Worm (Caenorhabditis elegans): ENCODE measurements around the gene cutl-1.

cutl-1 gene

DNA sequence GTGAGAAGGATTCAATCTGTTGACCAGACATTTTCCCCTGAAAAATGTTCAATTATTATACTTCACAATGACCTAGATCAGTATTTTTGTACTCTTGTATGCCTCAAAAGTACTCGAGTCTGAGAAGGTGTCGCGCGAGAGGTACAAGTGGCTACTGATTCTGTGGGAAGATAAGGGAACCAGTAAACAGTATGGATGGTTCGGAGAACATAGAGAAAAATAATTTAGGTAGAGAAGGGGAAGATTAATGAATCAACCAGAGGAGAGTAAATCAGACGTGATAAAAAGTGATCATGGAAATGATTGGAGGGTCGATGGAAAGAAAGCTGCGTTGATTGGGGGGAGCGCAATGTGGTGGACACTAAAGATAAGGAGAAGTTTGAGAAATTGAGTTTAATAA is 16.5 kb downstream of the cutl-1 start (continued):
- TF ChIP-seq nhr-11 (tag; optimal IDR thresholded peaks at IDR 0.05) (no peak), unc-55 (GFP tag; optimal IDR thresholded peaks at IDR 0.05) (no peak), ztf-1 (GFP tag; conservative IDR thresholded peaks at IDR 0.05) (no peak), fos-1 (tag; optimal IDR thresholded peaks at IDR 0.05) (peak; percentile 38), mbf-1 (tag; optimal IDR thresholded peaks at IDR 0.05) (no peak), snpc-4 (tag; optimal IDR thresholded peaks at IDR 0.05) (no peak), nhr-21 (tag; optimal IDR thresholded peaks at IDR 0.05) (peak; percentile 64), F13H6.1 (tag; optimal IDR thresholded peaks at IDR 0.05) (no peak), ceh-82 (tag; optimal IDR thresholded peaks at IDR 0.05) (no peak), mdl-1 (tag; optimal IDR thresholded peaks at IDR 0.05) (no peak), elt-1 (tag; optimal IDR thresholded peaks at IDR 0.05) (no peak), nhr-6 (tag; optimal IDR thresholded peaks at IDR 0.05) (no peak), sem-4 (tag; optimal IDR thresholded peaks at IDR 0.05) (no peak), nhr-129 (tag; optimal IDR thresholded peaks at IDR 0.05) (no peak), nhr-12 (tag; optimal IDR thresholded peaks at IDR 0.05) (no peak), zag-1 (tag; optimal IDR thresholded peaks at IDR 0.05) (no peak), C34F6.9 (tag; optimal IDR thresholded peaks at IDR 0.05) (no peak), lin-13 (GFP tag; optimal IDR thresholded peaks at IDR 0.05) (no peak)

DNA sequence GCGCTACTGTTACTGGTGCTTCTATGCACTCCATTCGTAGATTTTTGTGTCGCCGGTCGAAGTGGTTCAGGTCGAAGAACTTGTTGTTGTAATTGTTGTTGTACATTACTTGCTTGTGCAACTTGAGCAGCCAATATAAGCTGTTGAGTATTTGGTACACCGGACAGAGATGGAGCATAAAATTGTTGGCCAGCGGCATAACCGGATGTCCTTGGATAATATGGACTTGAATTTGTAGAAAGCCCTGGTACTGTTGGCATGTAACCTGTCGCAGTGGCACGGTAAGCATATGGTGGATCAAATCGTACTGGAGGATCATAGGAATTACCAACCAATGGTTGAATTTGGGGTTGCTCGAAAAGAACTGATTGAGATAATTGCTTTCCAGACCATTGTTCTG is 17.0 kb downstream of the cutl-1 start:
- TF ChIP-seq sem-4 (tag; optimal IDR thresholded peaks at IDR 0.05) (no peak), ama-1 (optimal IDR thresholded peaks at IDR 0.05) (no peak), dmd-4 (tag; optimal IDR thresholded peaks at IDR 0.05) (no peak), mbf-1 (tag; optimal IDR thresholded peaks at IDR 0.05) (no peak), unc-55 (GFP tag; optimal IDR thresholded peaks at IDR 0.05) (no peak), unc-39 (tag; optimal IDR thresholded peaks at IDR 0.05) (no peak), nhr-129 (tag; optimal IDR thresholded peaks at IDR 0.05) (no peak), skn-1 (tag; optimal IDR thresholded peaks at IDR 0.05) (no peak), elt-3 (tag; optimal IDR thresholded peaks at IDR 0.05) (no peak), ztf-11 (tag; optimal IDR thresholded peaks at IDR 0.05) (no peak), lin-11 (tag; optimal IDR thresholded peaks at IDR 0.05) (no peak), crh-2 (tag; optimal IDR thresholded peaks at IDR 0.05) (no peak), alr-1 (tag; optimal IDR thresholded peaks at IDR 0.05) (no peak), F13H6.1 (tag; optimal IDR thresholded peaks at IDR 0.05) (no peak), nhr-21 (tag; optimal IDR thresholded peaks at IDR 0.05) (no peak)

DNA sequence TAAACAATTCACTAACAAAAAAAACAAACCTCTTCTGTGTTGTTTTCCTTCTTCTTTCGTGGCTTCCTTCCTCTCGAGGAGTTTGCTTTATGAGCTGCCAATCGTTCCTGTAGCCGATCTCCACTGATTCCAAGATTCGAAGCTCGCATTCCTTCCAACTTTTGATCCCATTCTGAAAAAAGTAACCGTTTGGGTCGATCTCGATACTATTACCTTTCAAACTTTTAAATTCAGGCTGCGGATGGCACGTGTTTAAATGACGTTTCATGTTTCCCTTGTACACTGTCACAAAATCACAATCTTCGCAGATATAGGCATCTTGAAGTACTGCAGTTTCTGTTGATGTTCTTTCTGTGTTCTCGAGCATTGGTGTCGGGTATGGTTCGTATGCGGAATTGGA is 18.4 kb downstream of the cutl-1 start:
- TF ChIP-seq elt-3 (tag; optimal IDR thresholded peaks at IDR 0.05), result no peak
- TF ChIP-seq Y55F3AM.14 (GFP tag; optimal IDR thresholded peaks at IDR 0.05), result no peak
- TF ChIP-seq fos-1 (tag; optimal IDR thresholded peaks at IDR 0.05), result no peak
- no peak for TF ChIP-seq aly-2 (tag; optimal IDR thresholded peaks at IDR 0.05)
- no peak for TF ChIP-seq lsy-2 (tag; optimal IDR thresholded peaks at IDR 0.05)
- TF ChIP-seq mbf-1 (tag; optimal IDR thresholded peaks at IDR 0.05), result no peak
- no peak for TF ChIP-seq nhr-12 (tag; optimal IDR thresholded peaks at IDR 0.05)
- TF ChIP-seq nhr-6 (tag; optimal IDR thresholded peaks at IDR 0.05), result no peak
- no peak for TF ChIP-seq blmp-1 (tag; optimal IDR thresholded peaks at IDR 0.05; ENCODE audit: insufficient read depth)
- no peak for TF ChIP-seq unc-39 (tag; optimal IDR thresholded peaks at IDR 0.05)
- no peak for TF ChIP-seq nhr-10 (tag; optimal IDR thresholded peaks at IDR 0.05)

DNA sequence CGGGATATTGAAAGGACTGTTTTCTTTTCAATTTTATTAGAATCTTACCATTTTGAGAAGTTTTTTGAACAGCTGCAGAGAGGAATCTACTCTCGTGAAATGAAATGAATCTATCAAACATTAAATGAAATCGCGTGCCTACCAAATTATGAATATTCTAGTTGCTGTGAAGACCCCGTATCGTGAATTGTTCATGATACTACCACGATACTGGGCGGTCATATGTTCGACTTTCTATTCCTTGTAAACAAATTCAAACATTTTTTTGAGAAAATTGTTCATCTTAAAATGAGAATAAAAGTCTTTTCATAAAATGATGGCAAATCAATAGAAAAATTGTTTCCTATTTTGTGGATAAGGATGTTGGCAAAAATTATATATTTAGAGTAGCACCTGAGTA is 20.1 kb downstream of the cutl-1 start, which contains the start of gene gcy-34:
TSS of gene gcy-34 (minus strand) at position 101 of the 400 bp plus-strand sequence.
- TF ChIP-seq peb-1 (tag; optimal IDR thresholded peaks at IDR 0.05) (no peak), F13H6.1 (tag; optimal IDR thresholded peaks at IDR 0.05) (no peak), nhr-23 (tag; optimal IDR thresholded peaks at IDR 0.05) (no peak), aly-2 (tag; optimal IDR thresholded peaks at IDR 0.05) (no peak), elt-1 (tag; optimal IDR thresholded peaks at IDR 0.05) (no peak), ztf-4 (tag; optimal IDR thresholded peaks at IDR 0.05) (no peak), zag-1 (tag; optimal IDR thresholded peaks at IDR 0.05) (no peak), nhr-12 (tag; optimal IDR thresholded peaks at IDR 0.05) (no peak), fos-1 (tag; optimal IDR thresholded peaks at IDR 0.05) (no peak), sem-4 (tag; optimal IDR thresholded peaks at IDR 0.05) (no peak), ZK546.5 (tag; optimal IDR thresholded peaks at IDR 0.05) (no peak)

DNA sequence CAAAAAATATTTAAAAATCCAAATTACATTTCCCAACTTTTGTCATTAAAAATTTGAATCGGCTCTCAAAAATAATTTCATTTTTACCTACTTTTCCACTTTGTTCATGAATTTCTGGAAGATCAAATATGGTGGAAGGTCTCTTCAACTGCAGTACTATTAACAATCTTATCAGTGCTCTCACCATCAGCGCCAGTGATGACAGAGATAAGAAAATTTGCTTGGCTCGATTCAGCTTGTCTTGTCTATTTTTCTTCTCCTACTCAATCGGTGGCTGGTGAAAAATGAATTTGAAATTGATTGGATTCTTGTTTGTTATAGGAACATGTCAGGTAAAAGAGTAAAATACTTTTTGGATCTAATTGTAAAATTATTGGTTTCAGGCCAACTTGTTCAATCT is 24.9 kb downstream of the cutl-1 start, which contains the start of gene cpz-2:
TSS of gene cpz-2 (plus strand) at position 210 of the 400 bp plus-strand sequence.
- no peak for TF ChIP-seq lin-39 (tag; optimal IDR thresholded peaks at IDR 0.05)
- TF ChIP-seq fos-1 (tag; optimal IDR thresholded peaks at IDR 0.05), result peak; percentile 70
- TF ChIP-seq nhr-77 (tag; optimal IDR thresholded peaks at IDR 0.05), result no peak
- peak; percentile 21 for TF ChIP-seq crh-2 (tag; optimal IDR thresholded peaks at IDR 0.05)
- peak; percentile 23 for TF ChIP-seq skn-1 (tag; optimal IDR thresholded peaks at IDR 0.05)
- TF ChIP-seq gmeb-1 (tag; optimal IDR thresholded peaks at IDR 0.05), result peak; percentile 12

All from whole organism, L2 larva.